Worm (Caenorhabditis elegans): ENCODE data around the gene unc-51.

DNA sequence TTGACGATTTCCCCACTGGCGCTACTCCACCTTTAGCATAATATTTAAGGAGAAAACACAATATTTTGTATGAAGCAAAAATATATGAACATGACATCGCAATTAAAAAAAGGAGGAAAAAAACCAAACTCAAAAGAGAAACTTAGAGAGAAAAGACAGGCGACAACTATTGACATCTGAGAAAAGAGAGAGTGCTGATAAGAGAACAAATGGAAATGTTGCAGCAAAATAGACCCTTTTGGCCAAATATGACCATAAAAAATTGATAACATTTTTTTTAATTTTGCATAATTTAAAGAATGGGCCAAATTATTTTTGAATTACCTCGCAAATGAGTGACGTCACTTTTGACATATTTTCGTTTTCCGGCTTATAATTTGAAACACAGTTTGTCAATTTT is 9.6 kb downstream of the unc-51 start:
- TF ChIP-seq pha-4 (tag; optimal IDR thresholded peaks at IDR 0.05), result no peak
- no peak for TF ChIP-seq unc-62 (GFP tag; optimal IDR thresholded peaks at IDR 0.05)
- no peak for TF ChIP-seq ztf-22 (GFP tag; optimal IDR thresholded peaks at IDR 0.05)
- no peak for TF ChIP-seq nhr-120 (GFP tag; IDR thresholded peaks at IDR 0.05)
- TF ChIP-seq nhr-179 (tag; optimal IDR thresholded peaks at IDR 0.05), result no peak
- TF ChIP-seq pbrm-1 (GFP tag; IDR thresholded peaks at IDR 0.05), result no peak
- no peak for TF ChIP-seq B0019.2 (GFP tag; conservative IDR thresholded peaks at IDR 0.05)

Data from whole organism, young adult.